Fruit fly (Drosophila melanogaster) whole organism, prepupa: ENCODE data around the gene Tusp.

Experiments used
- CG1621 ChIP-seq: fragments of 200-800 bp; sonication (Bioruptor generic); optimal IDR thresholded peaks from 3 replicates; lab custom pipeline; 2018; ENCODE audit warnings: missing biosample characterization, mild to moderate bottlenecking, missing genetic modification characterization
- CG16779 ChIP-seq: fragments of 200-800 bp; sonication (Bioruptor generic); optimal IDR thresholded peaks from 3 replicates; lab custom pipeline; 2017; ENCODE audit warnings: missing biosample characterization, mild to moderate bottlenecking, missing genetic modification characterization
- CG3919 ChIP-seq: fragments of 200-800 bp; sonication (Bioruptor generic); optimal IDR thresholded peaks from 3 replicates; lab custom pipeline; 2016; ENCODE audit warnings: missing biosample characterization, missing genetic modification characterization
- OdsH ChIP-seq: fragments of 200-800 bp; sonication (Bioruptor generic); optimal IDR thresholded peaks from 3 replicates; lab custom pipeline; 2016; ENCODE audit warnings: missing biosample characterization, missing genetic modification characterization
- Smox ChIP-seq: fragments of 200-800 bp; sonication (Bioruptor generic); optimal IDR thresholded peaks from 3 replicates; lab custom pipeline; 2016; ENCODE audit warnings: missing biosample characterization, missing genetic modification characterization

- no peak for TF ChIP-seq CG1621 (tag; lab: Kevin White, UChicago)
- no peak for TF ChIP-seq CG16779 (tag; lab: Kevin White, UChicago)
- TF ChIP-seq CG3919 (GFP tag; lab: Kevin White, UChicago): no peak
- no peak for TF ChIP-seq Smox (GFP tag; lab: Kevin White, UChicago)
- no peak for TF ChIP-seq OdsH (GFP tag; lab: Kevin White, UChicago)
Measured at dm6 chr3R:27558660-27559319, 48.9 kb upstream of the Tusp start, which contains the start of gene Klp98A.
